Worm (Caenorhabditis elegans): Measurements from ENCODE around the gene snap-29.

DNA sequence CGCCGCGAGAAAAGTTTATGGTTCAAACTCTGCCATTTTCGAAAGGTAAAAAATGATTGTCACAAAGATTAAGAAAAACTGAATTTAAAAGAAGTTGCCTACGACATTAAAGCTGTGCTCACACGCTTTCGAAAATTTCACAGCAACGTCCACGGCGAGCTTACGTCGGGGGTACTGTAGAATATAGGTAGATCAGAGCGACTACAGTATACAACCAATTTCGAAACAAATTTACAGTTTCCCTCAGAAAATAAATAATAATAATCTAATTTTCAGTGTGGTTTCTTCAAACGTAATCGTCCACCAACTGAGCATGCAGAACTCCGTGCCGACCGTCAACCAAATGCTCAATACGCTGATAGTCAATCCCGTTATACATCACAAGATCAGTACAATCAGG is 48.5 kb downstream of the snap-29 start:
- TF ChIP-seq hmbx-1 (tag; optimal IDR thresholded peaks at IDR 0.05) (no peak), hmg-4 (GFP tag; optimal IDR thresholded peaks at IDR 0.05) (no peak), ceh-13 (GFP tag; optimal IDR thresholded peaks at IDR 0.05) (no peak), B0310.2 (tag; optimal IDR thresholded peaks at IDR 0.05) (no peak), F13C5.2 (tag; optimal IDR thresholded peaks at IDR 0.05) (no peak), ets-7 (tag; optimal IDR thresholded peaks at IDR 0.05) (no peak)
